Fruit fly (Drosophila melanogaster) whole organism, embryonic: ENCODE results near the gene SkpA.

Experiments used
- BtbVII ChIP-seq: fragments of 200-800 bp; sonication (Bioruptor generic); optimal IDR thresholded peaks from 3 replicates; lab custom pipeline; 2017; ENCODE audit warnings: missing biosample characterization, mild to moderate bottlenecking, missing genetic modification characterization
- CG10147 ChIP-seq: fragments of 200-800 bp; sonication (Bioruptor generic); optimal IDR thresholded peaks from 2 replicates; lab custom pipeline; 2019; ENCODE audit warnings: missing biosample characterization, mild to moderate bottlenecking, missing genetic modification characterization, moderate library complexity
- CG10321 ChIP-seq: fragments of 200-800 bp; sonication (Bioruptor generic); IDR thresholded peaks from 2 replicates; pipeline ENCODE4 v1.3.6; 2022; ENCODE audit warnings: missing biosample characterization, missing genetic modification characterization
- CG14014 ChIP-seq: fragments of 200-800 bp; sonication (Bioruptor generic); IDR thresholded peaks from 2 replicates; pipeline ENCODE4 v1.3.6; 2022; ENCODE audit warnings: missing biosample characterization, missing genetic modification characterization
- CG17361 ChIP-seq: fragments of 200-800 bp; sonication (Bioruptor generic); IDR thresholded peaks from 3 replicates; pipeline ENCODE4 v1.3.6; 2022; ENCODE audit warnings: missing biosample characterization, missing genetic modification characterization
- CG18262 ChIP-seq: fragments of 200-800 bp; optimal IDR thresholded peaks from 3 replicates; lab custom pipeline; 2019; ENCODE audit warnings: missing biosample characterization, mild to moderate bottlenecking, missing genetic modification characterization, moderate library complexity
- CG18764 ChIP-seq: fragments of 200-800 bp; sonication (Bioruptor generic); optimal IDR thresholded peaks from 3 replicates; lab custom pipeline; 2016; ENCODE audit warnings: missing biosample characterization, missing genetic modification characterization
- CG2875 ChIP-seq: fragments of 200-800 bp; sonication (Bioruptor generic); optimal IDR thresholded peaks from 2 replicates; lab custom pipeline; 2017; ENCODE audit warnings: missing biosample characterization, mild to moderate bottlenecking, missing genetic modification characterization, missing genetic modification reagents
- CG30403 ChIP-seq: fragments of 200-800 bp; sonication (Bioruptor generic); optimal IDR thresholded peaks from 3 replicates; lab custom pipeline; 2016; ENCODE audit warnings: missing biosample characterization, missing genetic modification characterization
- CG3163 ChIP-seq: fragments of 200-800 bp; sonication (Bioruptor generic); optimal IDR thresholded peaks from 3 replicates; lab custom pipeline; 2016; ENCODE audit warnings: missing biosample characterization, missing genetic modification characterization
- CG6175 ChIP-seq: fragments of 200-800 bp; sonication (Bioruptor generic); IDR thresholded peaks from 3 replicates; pipeline ENCODE4 v1.3.6; 2022; ENCODE audit warnings: missing biosample characterization, missing genetic modification characterization
- CG6683 ChIP-seq: fragments of 200-800 bp; sonication (Bioruptor generic); optimal IDR thresholded peaks from 2 replicates; lab custom pipeline; 2017; ENCODE audit warnings: missing biosample characterization, mild to moderate bottlenecking, missing genetic modification characterization, missing genetic modification reagents
- CG6765 ChIP-seq: fragments of 200-800 bp; sonication (Bioruptor generic); optimal IDR thresholded peaks from 3 replicates; lab custom pipeline; 2017; ENCODE audit warnings: missing biosample characterization, mild to moderate bottlenecking, missing genetic modification characterization
- CG8290 ChIP-seq, 3 experiments: fragments of 200-800 bp; sonication (Bioruptor generic); optimal IDR thresholded peaks; 2 replicates each; lab custom pipeline; 2016 to 2019; ENCODE audit warnings: missing biosample characterization in 3 of 3, missing genetic modification characterization in 3 of 3, mild to moderate bottlenecking in 2 of 3, moderate library complexity in 1 of 3
- CHES-1-like ChIP-seq: fragments of 200-800 bp; sonication (Bioruptor generic); optimal IDR thresholded peaks from 2 replicates; lab custom pipeline; 2016; ENCODE audit warnings: missing biosample characterization, missing genetic modification characterization
- Chrac-16 ChIP-seq: fragments of 200-800 bp; sonication (Bioruptor generic); optimal IDR thresholded peaks from 3 replicates; lab custom pipeline; 2016; ENCODE audit warnings: missing biosample characterization, missing genetic modification characterization
- CoRest ChIP-seq: fragments of 200-800 bp; sonication (Bioruptor generic); optimal IDR thresholded peaks from 3 replicates; lab custom pipeline; 2018; ENCODE audit warnings: missing biosample characterization, mild to moderate bottlenecking, missing genetic modification characterization, moderate library complexity
- CrebB ChIP-seq: fragments of 200-800 bp; sonication (Bioruptor generic); optimal IDR thresholded peaks from 3 replicates; lab custom pipeline; 2018; ENCODE audit warnings: missing biosample characterization, mild to moderate bottlenecking, missing genetic modification characterization
- HLH54F ChIP-seq: fragments of 200-800 bp; sonication (Bioruptor generic); optimal IDR thresholded peaks from 3 replicates; lab custom pipeline; 2016; ENCODE audit warnings: missing biosample characterization, missing genetic modification characterization
- Hmr ChIP-seq: fragments of 200-800 bp; sonication (Bioruptor generic); optimal IDR thresholded peaks from 3 replicates; lab custom pipeline; 2017; ENCODE audit warnings: mild to moderate bottlenecking, missing biosample characterization, missing genetic modification reagents, missing genetic modification characterization
- Med ChIP-seq: fragments of 200-800 bp; sonication (Bioruptor generic); peaks from one replicate; lab custom pipeline; 2016; ENCODE audit warnings: missing biosample characterization, missing genetic modification characterization, mild to moderate bottlenecking, inconsistent platforms, moderate library complexity
- Sox102F ChIP-seq: fragments of 200-800 bp; sonication (Bioruptor generic); optimal IDR thresholded peaks from 2 replicates; lab custom pipeline; 2018; ENCODE audit warnings: missing biosample characterization, mild to moderate bottlenecking, missing genetic modification characterization, moderate library complexity
- dati ChIP-seq: fragments of 200-800 bp; sonication (Bioruptor generic); IDR thresholded peaks from 2 replicates; pipeline ENCODE4 v1.3.6; 2022; ENCODE audit warnings: missing biosample characterization, missing genetic modification characterization
- dm ChIP-seq: fragments of 200-800 bp; sonication (Bioruptor generic); optimal IDR thresholded peaks from 3 replicates; lab custom pipeline; 2016; ENCODE audit warnings: missing biosample characterization, missing genetic modification characterization
- dmrt11E ChIP-seq: fragments of 200-800 bp; sonication (Bioruptor generic); optimal IDR thresholded peaks from 3 replicates; lab custom pipeline; 2018; ENCODE audit warnings: missing biosample characterization, mild to moderate bottlenecking, missing genetic modification characterization, moderate library complexity
- dpn ChIP-seq, 2 experiments: fragments of 200-800 bp; sonication (Bioruptor generic); optimal IDR thresholded peaks; 3 replicates each; lab custom pipeline; 2016; ENCODE audit warnings: missing biosample characterization in 2 of 2, missing genetic modification characterization in 2 of 2
- dysf ChIP-seq: fragments of 200-800 bp; sonication (Bioruptor generic); IDR thresholded peaks from 3 replicates; pipeline ENCODE4 v1.3.6; 2022; ENCODE audit warnings: missing biosample characterization, missing genetic modification characterization
- ewg ChIP-seq: fragments of 200-800 bp; sonication (Bioruptor generic); optimal IDR thresholded peaks from 3 replicates; lab custom pipeline; 2017; ENCODE audit warnings: mild to moderate bottlenecking, missing biosample characterization, missing genetic modification reagents, missing genetic modification characterization
- gce ChIP-seq: fragments of 200-800 bp; sonication (Bioruptor generic); IDR thresholded peaks from 3 replicates; pipeline ENCODE4 v1.3.6; 2022; ENCODE audit warnings: missing biosample characterization, missing genetic modification characterization
- hkb ChIP-seq, 2 experiments: fragments of 200-800 bp in 1 of 2; fragments of >200 bp in 1 of 2; sonication (Bioruptor generic) in 1 of 2; IDR thresholded peaks in 1 of 2; optimal IDR thresholded peaks in 1 of 2; 2 replicates each; pipeline versions ENCODE4 v1.3.6 to Lab custom; 2017 to 2022; ENCODE audit warnings: missing biosample characterization in 1 of 2, missing genetic modification characterization in 1 of 2
- kni ChIP-seq: fragments of 200-800 bp; sonication (Bioruptor generic); optimal IDR thresholded peaks from 3 replicates; lab custom pipeline; 2017; ENCODE audit warnings: mild to moderate bottlenecking, missing biosample characterization, missing genetic modification reagents, missing genetic modification characterization
- lola ChIP-seq, 3 experiments: fragments of >200 bp in 2 of 3; fragments of 200-800 bp in 1 of 3; sonication (Bioruptor generic) in 1 of 3; optimal IDR thresholded peaks; 2 replicates each; lab custom pipeline; 2017 to 2019; ENCODE audit warnings: missing biosample characterization in 3 of 3, missing genetic modification characterization in 3 of 3, mild to moderate bottlenecking in 1 of 3, moderate library complexity in 1 of 3
- mam ChIP-seq: fragments of 200-800 bp; sonication (Bioruptor generic); optimal IDR thresholded peaks from 3 replicates; lab custom pipeline; 2016; ENCODE audit warnings: missing biosample characterization, missing genetic modification characterization
- mld ChIP-seq: fragments of 200-800 bp; sonication (Bioruptor generic); IDR thresholded peaks from 3 replicates; pipeline ENCODE4 v1.3.6; 2022; ENCODE audit warnings: missing biosample characterization, missing genetic modification characterization; ENCODE audit not compliant: partially characterized antibody
- org-1 ChIP-seq: fragments of 200-800 bp; sonication (Bioruptor generic); optimal IDR thresholded peaks from 2 replicates; lab custom pipeline; 2017; ENCODE audit warnings: missing biosample characterization, missing genetic modification characterization
- pfk ChIP-seq: fragments of 200-800 bp; sonication (Bioruptor generic); optimal IDR thresholded peaks from 2 replicates; lab custom pipeline; 2018; ENCODE audit warnings: missing biosample characterization, mild to moderate bottlenecking, missing genetic modification characterization, moderate library complexity
- prd ChIP-seq, 3 experiments: fragments of >200 bp in 2 of 3; fragments of 200-800 bp in 1 of 3; sonication (Bioruptor generic) in 1 of 3; optimal IDR thresholded peaks in 2 of 3; IDR thresholded peaks in 1 of 3; 2 replicates in 2 of 3; 3 replicates in 1 of 3; pipeline versions ENCODE4 v1.3.6 to Lab custom; 2017 to 2022; ENCODE audit warnings: missing biosample characterization in 1 of 3, missing genetic modification characterization in 1 of 3
- rib ChIP-seq: fragments of 200-800 bp; sonication (Bioruptor generic); IDR thresholded peaks from 2 replicates; pipeline ENCODE4 v1.3.6; 2022; ENCODE audit warnings: missing biosample characterization, missing genetic modification characterization
- ro ChIP-seq: fragments of 200-800 bp; sonication (Bioruptor generic); IDR thresholded peaks from 2 replicates; pipeline ENCODE4 v1.3.6; 2022; ENCODE audit warnings: missing biosample characterization, missing genetic modification characterization
- seq ChIP-seq: fragments of 200-800 bp; sonication (Bioruptor generic); IDR thresholded peaks from 2 replicates; pipeline ENCODE4 v1.3.6; 2022; ENCODE audit warnings: missing biosample characterization, missing genetic modification characterization
- sug ChIP-seq: fragments of 200-800 bp; optimal IDR thresholded peaks from 2 replicates; lab custom pipeline; 2019; ENCODE audit warnings: missing biosample characterization, mild to moderate bottlenecking, missing genetic modification characterization, moderate library complexity
- trh ChIP-seq: fragments of 200-800 bp; sonication (Bioruptor generic); optimal IDR thresholded peaks from 2 replicates; lab custom pipeline; 2016; ENCODE audit warnings: missing biosample characterization, missing genetic modification characterization
- zen2 ChIP-seq: fragments of 200-800 bp; sonication (Bioruptor generic); IDR thresholded peaks from 3 replicates; pipeline ENCODE4 v1.3.6; 2022; ENCODE audit warnings: missing biosample characterization, missing genetic modification characterization; ENCODE audit not compliant: partially characterized antibody

The SkpA gene

dm6 chrX:629239-629821, 26.6 kb upstream of the SkpA start, which contains the start of the genes RpL36 and Mybbp1A (continued):
- TF ChIP-seq ewg (GFP tag; lab: Kevin White, UChicago) (peak; percentile 84), dm (GFP tag; lab: Kevin White, UChicago) (peak; percentile 95), zen2 (peak; percentile 80), ro (GFP tag; lab: Robert Waterston, UW) (no peak; the same call in 1 of the 2 replicates), dysf (GFP tag; lab: Robert Waterston, UW) (peak; percentile 55; the same call in 2 of the 3 replicates), CG3163 (GFP tag; lab: Kevin White, UChicago) (peak; percentile 79), rib (GFP tag; lab: Robert Waterston, UW) (peak; percentile 55; the same call in 1 of the 2 replicates), CG17361 (GFP tag; lab: Robert Waterston, UW) (peak; percentile 76; the same call in 2 of the 3 replicates), Med (GFP tag; lab: Kevin White, UChicago) (peak; percentile 98), CG10321 (GFP tag; lab: Robert Waterston, UW) (no peak; the same call in 1 of the 2 replicates), kni (peak; percentile 79), CoRest (tag; lab: Kevin White, UChicago) (peak; percentile 66), mld (GFP tag; lab: Robert Waterston, UW) (peak; percentile 64; the same call in 2 of the 3 replicates), CG18764 (GFP tag; lab: Kevin White, UChicago) (peak; percentile 60), dati (0 out of 2 replicates have a peak, but pooled peaks have one; percentile 17), Sox102F (no peak), org-1 (GFP tag; lab: Kevin White, UChicago) (peak; percentile 72), CG14014 (GFP tag; lab: Robert Waterston, UW) (peak; percentile 69), CHES-1-like (GFP tag; lab: Kevin White, UChicago) (peak; percentile 85), mam (GFP tag; lab: Kevin White, UChicago) (peak; percentile 75), pfk (GFP tag; lab: Kevin White, UChicago) (peak; percentile 55), Hmr (peak; percentile 90), CG6683 (GFP tag; lab: Kevin White, UChicago) (peak; percentile 56), seq (no peak), CG10147 (GFP tag; lab: Kevin White, UChicago) (peak; percentile 42), CG8290 (GFP tag; optimal IDR thresholded peaks at IDR 0.05; lab: Kevin White, UChicago) (peak; percentile 35), CG8290 (tag; optimal IDR thresholded peaks at IDR 0.05; lab: Kevin White, UChicago) (peak; percentile 48 to 90), BtbVII (GFP tag; lab: Kevin White, UChicago) (peak; percentile 73), hkb (optimal IDR thresholded peaks at IDR 0.05; lab: Kevin White, UChicago) (peak; percentile 78), hkb (GFP tag; IDR thresholded peaks at IDR 0.05; lab: Robert Waterston, UW) (0 out of 2 replicates have a peak, but pooled peaks have one; percentile 44), dmrt11E (tag; lab: Kevin White, UChicago) (peak; percentile 66), prd (optimal IDR thresholded peaks at IDR 0.05; lab: Kevin White, UChicago) (no peak), prd (GFP tag; IDR thresholded peaks at IDR 0.05; lab: Robert Waterston, UW) (peak; percentile 60), CG6765 (GFP tag; lab: Kevin White, UChicago) (peak; percentile 79), CrebB (tag; lab: Kevin White, UChicago) (peak; percentile 52), CG2875 (GFP tag; lab: Kevin White, UChicago) (peak; percentile 72), sug (peak; percentile 60), CG18262 (tag; lab: Kevin White, UChicago) (peak; percentile 35), HLH54F (GFP tag; lab: Kevin White, UChicago) (peak; percentile 80), CG6175 (0 out of 3 replicates have a peak, but pooled peaks have one; percentile 30), trh (GFP tag; lab: Kevin White, UChicago) (peak; percentile 50), lola (GFP tag; optimal IDR thresholded peaks at IDR 0.05; lab: Kevin White, UChicago) (peak in 1 of 3 experiments; percentile 42), CG30403 (peak; percentile 72), gce (peak; percentile 63; the same call in 1 of the 3 replicates), dpn (GFP tag; optimal IDR thresholded peaks at IDR 0.05; lab: Kevin White, UChicago) (peak; percentile 54 to 82), Chrac-16 (GFP tag; lab: Kevin White, UChicago) (peak; percentile 51)
- TF ChIP-seq, all 482 proteins: peak for 385
